Fruit fly (Drosophila melanogaster): ENCODE measurements around the gene CG34308.

Gene CG34308

dm6 chr3R:13088395-13088794, 647 bp upstream of the CG34308 start, which contains the start of gene timeout (continued):
- TF ChIP-seq CG30020 (tag; optimal IDR thresholded peaks at IDR 0.05) (no peak), CG18599 (GFP tag; optimal IDR thresholded peaks at IDR 0.05) (no peak), odd (GFP tag; optimal IDR thresholded peaks at IDR 0.05) (no peak), Dbx (GFP tag; IDR thresholded peaks at IDR 0.05) (no peak), CG17385 (GFP tag; optimal IDR thresholded peaks at IDR 0.05) (no peak), emc (GFP tag; optimal IDR thresholded peaks at IDR 0.05) (no peak), H2.0 (GFP tag; IDR thresholded peaks at IDR 0.05) (no peak), ttk (GFP tag; IDR thresholded peaks at IDR 0.05) (no peak), CG8281 (tag; optimal IDR thresholded peaks at IDR 0.05) (no peak), cato (GFP tag; optimal IDR thresholded peaks at IDR 0.05; ENCODE audit: borderline replicate concordance) (no peak), B-H2 (GFP tag; optimal IDR thresholded peaks at IDR 0.05) (no peak), mld (GFP tag; IDR thresholded peaks at IDR 0.05; ENCODE audit: partially characterized antibody) (no peak), CG6791 (GFP tag; IDR thresholded peaks at IDR 0.05; ENCODE audit: partially characterized antibody) (peak; percentile 76), ac (GFP tag; optimal IDR thresholded peaks at IDR 0.05) (no peak), CG10462 (GFP tag; optimal IDR thresholded peaks at IDR 0.05) (no peak), trem (tag; optimal IDR thresholded peaks at IDR 0.05) (peak; percentile 93), sima (GFP tag; optimal IDR thresholded peaks at IDR 0.05) (no peak), sna (GFP tag; IDR thresholded peaks at IDR 0.05; ENCODE audit: partially characterized antibody) (peak; percentile 69; the same call in 1 of the 2 replicates), prd (optimal IDR thresholded peaks at IDR 0.05) (no peak), prd (GFP tag; IDR thresholded peaks at IDR 0.05) (no peak), CG2129 (GFP tag; IDR thresholded peaks at IDR 0.05; ENCODE audit: partially characterized antibody) (no peak), CG17612 (GFP tag; IDR thresholded peaks at IDR 0.05) (no peak), fd102C (GFP tag; optimal IDR thresholded peaks at IDR 0.05) (peak; percentile 26), CG10274 (GFP tag; optimal IDR thresholded peaks at IDR 0.05) (no peak), CG2120 (GFP tag; optimal IDR thresholded peaks at IDR 0.05) (no peak), Nf-YA (GFP tag; IDR thresholded peaks at IDR 0.05) (no peak), aop (GFP tag; IDR thresholded peaks at IDR 0.05) (no peak), CG5953 (GFP tag; IDR thresholded peaks at IDR 0.05) (no peak), fru (optimal IDR thresholded peaks at IDR 0.05) (no peak), CG1647 (GFP tag; optimal IDR thresholded peaks at IDR 0.05) (no peak), Awh (GFP tag; IDR thresholded peaks at IDR 0.05) (no peak), sug (tag; optimal IDR thresholded peaks at IDR 0.05) (no peak), zen2 (GFP tag; IDR thresholded peaks at IDR 0.05; ENCODE audit: partially characterized antibody) (peak; percentile 36; the same call in 1 of the 3 replicates), CG30403 (GFP tag; optimal IDR thresholded peaks at IDR 0.05) (no peak), CG11456 (GFP tag; IDR thresholded peaks at IDR 0.05) (no peak), salm (tag; optimal IDR thresholded peaks at IDR 0.05) (no peak), CG6272 (GFP tag; IDR thresholded peaks at IDR 0.05) (no peak), Ets65A (GFP tag) (no peak), CG6813 (GFP tag; optimal IDR thresholded peaks at IDR 0.05) (no peak), bowl (GFP tag; IDR thresholded peaks at IDR 0.05) (no peak), sob (GFP tag; IDR thresholded peaks at IDR 0.05) (no peak), HLH4C (GFP tag; IDR thresholded peaks at IDR 0.05; ENCODE audit: partially characterized antibody) (peak; percentile 73), Hmx (GFP tag; optimal IDR thresholded peaks at IDR 0.05) (no peak), CTCF (GFP tag; optimal IDR thresholded peaks at IDR 0.05) (peak; percentile 64), her (GFP tag; optimal IDR thresholded peaks at IDR 0.05) (no peak), CG11085 (GFP tag; IDR thresholded peaks at IDR 0.05) (no peak), CG6854 (GFP tag; optimal IDR thresholded peaks at IDR 0.05) (no peak), luna (GFP tag; optimal IDR thresholded peaks at IDR 0.05) (no peak), al (GFP tag; IDR thresholded peaks at IDR 0.05) (no peak), Atf3 (GFP tag; optimal IDR thresholded peaks at IDR 0.05) (no peak), D (optimal IDR thresholded peaks at IDR 0.05) (no peak), D (GFP tag; optimal IDR thresholded peaks at IDR 0.05) (no peak), CG15601 (tag; optimal IDR thresholded peaks at IDR 0.05) (no peak), z (GFP tag; IDR thresholded peaks at IDR 0.05) (no peak)

Measured in whole organism, embryonic.